Worm (Caenorhabditis elegans): ENCODE measurements around the gene Y57G11C.40.

Gene Y57G11C.40

DNA sequence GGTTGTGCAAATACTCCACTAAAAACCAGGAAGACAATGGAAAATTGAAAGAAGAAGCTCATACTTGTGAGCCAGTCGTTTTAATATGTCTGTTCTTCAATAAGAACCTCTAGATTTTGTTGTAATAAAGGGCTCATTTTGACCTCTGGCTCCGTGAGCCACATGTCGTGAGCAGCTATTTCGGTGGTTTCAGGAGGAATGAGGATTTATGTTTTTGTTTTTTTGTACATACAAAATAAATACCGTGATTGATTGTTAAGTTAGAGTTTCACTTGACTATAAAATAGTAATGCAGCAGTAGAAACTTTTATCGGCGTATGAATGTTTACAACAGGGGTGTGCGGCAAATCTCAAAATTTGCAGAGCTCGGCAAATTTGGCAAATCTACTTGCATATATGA lies at the start of gene Y57G11C.40:
TSS of gene Y57G11C.40 (minus strand) at position 101 of the 400 bp plus-strand sequence.
- no peak for TF ChIP-seq unc-62 (GFP tag; optimal IDR thresholded peaks at IDR 0.05)

- TF ChIP-seq unc-62 (GFP tag; optimal IDR thresholded peaks at IDR 0.05), result no peak
Observed at ce11 chrIV:14741926-14742325, 37.9 kb upstream of the Y57G11C.40 start.

- no peak for TF ChIP-seq unc-62 (GFP tag; optimal IDR thresholded peaks at IDR 0.05)
Observed at ce11 chrIV:14729272-14729671, 25.2 kb upstream of the Y57G11C.40 start.

DNA sequence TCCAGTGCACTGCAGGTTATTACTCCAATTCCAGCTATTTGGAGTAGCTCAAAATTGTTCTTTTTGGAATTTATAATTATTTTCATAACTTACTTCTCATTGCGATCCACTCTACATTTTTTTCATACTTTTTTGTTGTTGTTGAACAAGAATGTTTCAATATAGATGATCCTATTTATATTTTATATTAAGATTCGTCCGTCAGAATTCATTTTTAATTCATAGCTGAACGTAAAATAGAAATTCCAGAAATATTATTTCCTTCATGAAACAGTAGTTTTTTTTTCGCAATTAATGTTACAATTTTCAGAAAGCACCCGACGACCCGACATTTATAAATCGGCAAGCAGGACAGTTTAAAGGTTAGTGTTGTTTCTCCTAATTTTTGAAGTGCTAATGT lies 24.2 kb upstream of the Y57G11C.40 start, which contains the start of gene Y57G11C.42:
TSS of gene Y57G11C.42 (plus strand) at position 301 of the 400 bp plus-strand sequence.
- no peak for TF ChIP-seq unc-62 (GFP tag; optimal IDR thresholded peaks at IDR 0.05)

DNA sequence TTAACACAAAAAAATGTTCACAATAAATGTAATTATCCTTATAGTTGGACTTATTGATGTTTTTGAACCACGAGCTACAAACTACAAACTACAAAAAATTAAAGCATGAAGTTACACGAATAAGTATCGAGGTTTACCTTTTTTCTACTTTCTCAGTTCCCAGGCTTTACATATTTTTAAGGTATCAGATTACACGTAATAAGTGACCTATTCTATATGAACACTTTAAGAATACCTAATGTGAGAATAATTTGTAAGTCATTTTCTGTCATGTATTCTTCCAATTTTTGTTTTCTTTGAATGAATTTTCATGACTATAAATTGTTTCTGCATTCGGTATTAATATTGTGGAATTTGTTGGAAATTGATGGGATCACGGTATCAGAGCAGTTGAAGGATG lies 11.4 kb upstream of the Y57G11C.40 start, which contains the start of gene lgc-8:
TSS of gene lgc-8 (plus strand) at position 301 of the 400 bp plus-strand sequence.
- no peak for TF ChIP-seq unc-62 (GFP tag; optimal IDR thresholded peaks at IDR 0.05)

- TF ChIP-seq unc-62 (GFP tag; optimal IDR thresholded peaks at IDR 0.05), result no peak
Observed at ce11 chrIV:14709286-14709685, 5.2 kb upstream of the Y57G11C.40 start, which contains the start of gene lgc-7. TSS of gene lgc-7 (plus strand) at chrIV:14709586.

ce11 chrIV:14706302-14706701 lies 2.2 kb upstream of the Y57G11C.40 start, which contains the start of gene Y57G11C.41:
TSS of gene Y57G11C.41 (minus strand) at chrIV:14706402.
- TF ChIP-seq unc-62 (GFP tag; optimal IDR thresholded peaks at IDR 0.05), result no peak

DNA sequence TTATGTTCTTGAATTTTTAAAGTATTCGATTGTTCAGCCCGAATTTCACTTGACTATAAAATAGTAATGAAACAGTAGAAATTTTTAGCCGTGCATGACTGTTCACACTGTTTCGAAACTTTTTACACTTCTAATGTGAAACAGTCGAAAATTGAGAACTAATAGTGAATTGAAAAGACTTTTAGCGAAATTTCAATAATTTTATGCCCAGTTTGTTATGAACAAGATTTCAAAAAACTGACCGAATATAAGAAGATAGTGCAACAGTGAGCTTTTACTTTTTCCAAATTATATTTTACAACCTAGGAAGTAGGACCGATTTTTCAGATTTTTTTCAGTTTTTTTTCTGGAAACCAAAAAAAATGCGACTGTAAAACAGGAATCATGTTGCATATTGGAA lies 897 bp upstream of the Y57G11C.40 start:
- no peak for TF ChIP-seq unc-62 (GFP tag; optimal IDR thresholded peaks at IDR 0.05)

ce11 chrIV:14699840-14700239 lies 4.2 kb downstream of the Y57G11C.40 start, which contains the start of gene haf-8:
TSS of gene haf-8 (minus strand) at chrIV:14699940.
- no peak for TF ChIP-seq unc-62 (GFP tag; optimal IDR thresholded peaks at IDR 0.05)

DNA sequence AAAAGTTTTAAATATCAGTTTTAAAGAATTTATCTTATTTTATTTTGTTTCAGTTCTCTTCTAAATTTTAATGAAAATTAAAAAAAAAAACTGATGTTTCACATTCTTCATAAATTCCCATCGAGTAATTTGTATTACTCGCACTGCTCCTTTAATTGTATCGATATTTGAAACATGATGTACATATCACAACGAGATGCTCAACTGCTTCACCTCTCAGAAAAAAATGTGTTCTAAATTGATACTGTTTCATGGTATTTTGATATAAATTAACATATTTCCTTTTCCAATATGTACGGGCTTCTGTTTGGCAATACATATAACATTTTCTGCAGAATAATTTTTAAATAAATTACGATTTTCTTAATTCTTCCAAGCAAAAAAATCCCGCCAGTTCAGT lies 16.3 kb downstream of the Y57G11C.40 start:
- TF ChIP-seq unc-62 (GFP tag; optimal IDR thresholded peaks at IDR 0.05), result no peak

ce11 chrIV:14679060-14679459 lies 25.0 kb downstream of the Y57G11C.40 start:
- TF ChIP-seq unc-62 (GFP tag; optimal IDR thresholded peaks at IDR 0.05), result no peak

- no peak for TF ChIP-seq unc-62 (GFP tag; optimal IDR thresholded peaks at IDR 0.05)
Observed at ce11 chrIV:14677095-14677633, 26.9 kb downstream of the Y57G11C.40 start, which contains the start of gene Y57G11C.31. TSS of gene Y57G11C.31 (plus strand) at chrIV:14677370.

- no peak for TF ChIP-seq unc-62 (GFP tag; optimal IDR thresholded peaks at IDR 0.05)
Observed at ce11 chrIV:14675789-14676188, 28.3 kb downstream of the Y57G11C.40 start.

DNA sequence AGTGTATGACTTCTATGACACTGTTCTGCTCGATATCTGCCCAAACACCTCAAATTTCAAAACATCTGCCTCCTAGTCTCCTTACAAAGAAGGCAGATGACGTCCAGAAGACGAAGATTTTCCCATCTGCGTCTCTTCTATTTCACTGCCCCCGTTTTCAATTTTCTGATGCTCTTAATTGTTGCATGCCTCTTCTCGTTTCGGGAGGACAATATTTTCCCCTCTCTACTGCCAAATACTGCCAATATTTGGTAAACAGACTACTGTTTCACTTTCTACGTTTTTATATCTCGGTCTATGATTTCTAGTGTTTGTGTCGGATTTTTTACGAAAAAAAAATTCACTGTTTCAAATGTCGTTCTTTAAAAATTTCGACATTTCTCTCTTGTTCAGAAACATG lies 42.7 kb downstream of the Y57G11C.40 start:
- TF ChIP-seq unc-62 (GFP tag; optimal IDR thresholded peaks at IDR 0.05), result no peak

DNA sequence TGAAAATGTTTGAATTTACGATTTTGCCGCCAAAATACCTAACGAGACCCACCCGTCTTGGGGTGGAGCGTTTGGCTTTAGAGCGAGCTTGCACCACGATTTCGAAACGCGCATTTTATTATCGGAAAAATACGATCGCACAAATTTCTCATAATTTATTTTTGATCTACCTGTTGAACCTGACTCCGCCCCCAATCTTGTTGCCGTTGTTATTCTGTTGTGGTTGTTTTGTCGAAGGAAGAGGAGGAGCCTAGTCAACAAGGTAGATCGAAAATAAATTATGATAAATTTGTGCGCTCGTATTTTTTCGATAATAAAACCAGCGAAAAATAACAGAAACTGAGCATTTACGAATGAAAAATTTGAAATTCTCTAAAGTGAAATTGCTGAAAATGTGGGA lies 45.1 kb downstream of the Y57G11C.40 start:
- TF ChIP-seq unc-62 (GFP tag; optimal IDR thresholded peaks at IDR 0.05), result no peak

- TF ChIP-seq unc-62 (GFP tag; optimal IDR thresholded peaks at IDR 0.05), result no peak
Observed at ce11 chrIV:14658054-14658631, 45.9 kb downstream of the Y57G11C.40 start, which contains the start of gene anoh-2. TSS of gene anoh-2 (plus strand) at chrIV:14658308.

ce11 chrIV:14656573-14657129 lies 47.4 kb downstream of the Y57G11C.40 start, which contains the start of gene Y57G11C.33:
TSS of gene Y57G11C.33 (plus strand) at chrIV:14657079.
- no peak for TF ChIP-seq unc-62 (GFP tag; optimal IDR thresholded peaks at IDR 0.05)
